Worm (Caenorhabditis elegans) whole organism, L1 larva: ENCODE results near the gene F49H12.2.
A peak's percentile ranks its signal among the peaks of the same experiment; 100 is the strongest.

Experiments
- C04F5.9 ChIP-seq: sonication (generic microtip); optimal IDR thresholded peaks from 2 replicates; lab custom pipeline; 2016; ENCODE audit warnings: missing genetic modification characterization, missing compliant biosample characterization
- C34B4.2 ChIP-seq: sonication (generic microtip); optimal IDR thresholded peaks from 2 replicates; lab custom pipeline; 2017; ENCODE audit warnings: mild to moderate bottlenecking, missing genetic modification characterization, missing compliant biosample characterization
- aha-1 ChIP-seq: fragments of 150-350 bp; optimal IDR thresholded peaks from 2 replicates; lab custom pipeline; 2014; ENCODE audit warnings: missing biosample characterization, missing genetic modification characterization
- alr-1 ChIP-seq: fragments of 200-800 bp; sonication (Bioruptor generic); optimal IDR thresholded peaks from 2 replicates; lab custom pipeline; 2018; ENCODE audit warnings: borderline replicate concordance, mild to moderate bottlenecking, missing genetic modification characterization, missing compliant biosample characterization
- ama-1 ChIP-seq: fragments of 150-350 bp; optimal IDR thresholded peaks from 2 replicates; lab custom pipeline; 2014
- blmp-1 ChIP-seq: fragments of 150-350 bp; optimal IDR thresholded peaks from 2 replicates; lab custom pipeline; 2014; ENCODE audit warnings: missing biosample characterization, missing genetic modification characterization
- ceh-88 ChIP-seq: fragments of 200-800 bp; sonication (Bioruptor generic); IDR thresholded peaks from 2 replicates; pipeline ENCODE4 v1.3.6; 2022; ENCODE audit warnings: missing genetic modification characterization, missing compliant biosample characterization
- ces-1 ChIP-seq: fragments of 150-350 bp; optimal IDR thresholded peaks from 2 replicates; lab custom pipeline; 2014; ENCODE audit warnings: missing biosample characterization, missing genetic modification reagents, missing genetic modification characterization
- egl-13 ChIP-seq: sonication (generic microtip); optimal IDR thresholded peaks from 2 replicates; lab custom pipeline; 2016; ENCODE audit warnings: missing genotype, missing genetic modification reagents, missing genetic modification characterization, missing compliant biosample characterization
- egl-27 ChIP-seq, 2 experiments: fragments of 150-350 bp in 1 of 2; sonication (generic microtip); optimal IDR thresholded peaks; 3 replicates each; lab custom pipeline; 2017 to 2018; ENCODE audit warnings: missing biosample characterization in 2 of 2, missing genetic modification characterization in 2 of 2, missing genetic modification reagents in 2 of 2
- elt-2 ChIP-seq: sonication (generic microtip); optimal IDR thresholded peaks from 2 replicates; lab custom pipeline; 2016; ENCODE audit warnings: missing genetic modification characterization, mild to moderate bottlenecking, inconsistent platforms, missing compliant biosample characterization, missing genetic modification reagents
- elt-3 ChIP-seq, 6 experiments: fragments of 150-350 bp in 1 of 6; sonication (generic microtip); optimal IDR thresholded peaks; 2 replicates each; lab custom pipeline; 2017 to 2018; ENCODE audit warnings: missing biosample characterization in 6 of 6, missing genetic modification characterization in 6 of 6, inconsistent platforms in 1 of 6
- fkh-10 ChIP-seq: sonication (generic microtip); optimal IDR thresholded peaks from 2 replicates; lab custom pipeline; 2017; ENCODE audit warnings: missing biosample characterization, missing genetic modification reagents, missing genetic modification characterization
- fos-1 ChIP-seq: fragments of 150-350 bp; optimal IDR thresholded peaks from 2 replicates; lab custom pipeline; 2014; ENCODE audit warnings: missing biosample characterization, missing genetic modification characterization
- grh-1 ChIP-seq: fragments of 200-800 bp; sonication (Bioruptor generic); IDR thresholded peaks from 2 replicates; pipeline ENCODE4 v1.3.6; 2022; ENCODE audit warnings: missing genetic modification reagents, missing genetic modification characterization, missing compliant biosample characterization
- hlh-17 ChIP-seq: fragments of 200-800 bp; sonication (Bioruptor generic); optimal IDR thresholded peaks from 2 replicates; lab custom pipeline; 2018; ENCODE audit warnings: missing genetic modification characterization, mild to moderate bottlenecking, missing compliant biosample characterization, moderate library complexity, borderline replicate concordance
- hlh-4 ChIP-seq: sonication (generic microtip); optimal IDR thresholded peaks from 2 replicates; lab custom pipeline; 2016; ENCODE audit warnings: mild to moderate bottlenecking, missing genetic modification characterization, missing compliant biosample characterization
- hpl-2 ChIP-seq: fragments of 150-350 bp; optimal IDR thresholded peaks from 2 replicates; lab custom pipeline; 2014; ENCODE audit warnings: missing biosample characterization, missing genetic modification reagents, missing genetic modification characterization
- irx-1 ChIP-seq: sonication (generic microtip); optimal IDR thresholded peaks from 2 replicates; lab custom pipeline; 2016; ENCODE audit warnings: missing genetic modification characterization, missing compliant biosample characterization
- isw-1 ChIP-seq: fragments of 200-800 bp; sonication (Bioruptor generic); IDR thresholded peaks from 2 replicates; pipeline ENCODE4 v1.3.6; 2022; ENCODE audit warnings: missing genetic modification characterization, missing compliant biosample characterization
- jun-1 ChIP-seq: fragments of 150-350 bp; optimal IDR thresholded peaks from 2 replicates; lab custom pipeline; 2014; ENCODE audit warnings: missing biosample characterization, missing genetic modification reagents, missing genetic modification characterization
- lin-14 ChIP-seq: fragments of 200-800 bp; sonication (Bioruptor generic); optimal IDR thresholded peaks from 2 replicates; lab custom pipeline; 2018; ENCODE audit warnings: mild to moderate bottlenecking, missing genetic modification characterization, moderate library complexity, missing compliant biosample characterization
- lin-15B ChIP-seq: fragments of 150-350 bp; sonication (generic microtip); optimal IDR thresholded peaks from 3 replicates; lab custom pipeline; 2014; ENCODE audit warnings: missing biosample characterization, missing genetic modification characterization
- lin-39 ChIP-seq: fragments of 150-350 bp; optimal IDR thresholded peaks from 2 replicates; lab custom pipeline; 2014; ENCODE audit warnings: missing biosample characterization, missing genetic modification reagents, missing genetic modification characterization
- lir-3 ChIP-seq: sonication (generic microtip); optimal IDR thresholded peaks from 2 replicates; lab custom pipeline; 2016; ENCODE audit warnings: mild to moderate bottlenecking, missing genetic modification characterization, moderate library complexity, missing compliant biosample characterization; ENCODE audit not compliant: poor library complexity
- mdl-1 ChIP-seq, 2 experiments: fragments of 150-350 bp; optimal IDR thresholded peaks; 2 replicates each; lab custom pipeline; 2014 to 2017; ENCODE audit warnings: missing biosample characterization in 2 of 2, missing genetic modification characterization in 2 of 2, inconsistent platforms in 1 of 2
- mep-1 ChIP-seq: fragments of 150-350 bp; optimal IDR thresholded peaks from 2 replicates; lab custom pipeline; 2014; ENCODE audit warnings: missing biosample characterization, missing genetic modification characterization
- nhr-12 ChIP-seq: sonication (generic microtip); optimal IDR thresholded peaks from 2 replicates; lab custom pipeline; 2017; ENCODE audit warnings: missing biosample characterization, missing genetic modification characterization
- nhr-19 ChIP-seq: fragments of 200-800 bp; sonication (Bioruptor generic); conservative IDR thresholded peaks from 2 replicates; pipeline ENCODE4 v1.3.6; 2022; ENCODE audit warnings: missing genetic modification characterization, missing compliant biosample characterization
- nhr-20 ChIP-seq: sonication (generic microtip); optimal IDR thresholded peaks from 2 replicates; lab custom pipeline; 2016; ENCODE audit warnings: mild to moderate bottlenecking, missing genetic modification characterization, missing compliant biosample characterization
- nhr-28 ChIP-seq: fragments of 150-350 bp; optimal IDR thresholded peaks from 2 replicates; lab custom pipeline; 2014; ENCODE audit warnings: missing biosample characterization, missing genetic modification characterization
- nhr-47 ChIP-seq: sonication (generic microtip); optimal IDR thresholded peaks from 2 replicates; lab custom pipeline; 2016; ENCODE audit warnings: mild to moderate bottlenecking, missing genetic modification characterization, moderate library complexity, missing compliant biosample characterization
- nhr-71 ChIP-seq: sonication (generic microtip); optimal IDR thresholded peaks from 2 replicates; lab custom pipeline; 2016; ENCODE audit warnings: mild to moderate bottlenecking, missing genetic modification characterization, moderate library complexity, missing compliant biosample characterization
- nhr-77 ChIP-seq: fragments of 150-350 bp; optimal IDR thresholded peaks from 2 replicates; lab custom pipeline; 2014; ENCODE audit warnings: missing biosample characterization, missing genetic modification characterization
- nhr-84 ChIP-seq: sonication (generic microtip); optimal IDR thresholded peaks from 2 replicates; lab custom pipeline; 2017; ENCODE audit warnings: missing biosample characterization, missing genetic modification characterization
- nhr-90 ChIP-seq: sonication (generic microtip); optimal IDR thresholded peaks from 2 replicates; lab custom pipeline; 2016; ENCODE audit warnings: mild to moderate bottlenecking, missing genetic modification characterization, missing compliant biosample characterization; ENCODE audit not compliant: poor library complexity
- pag-3 ChIP-seq: sonication (generic microtip); optimal IDR thresholded peaks from 2 replicates; lab custom pipeline; 2017; ENCODE audit warnings: missing genetic modification characterization, mild to moderate bottlenecking, missing compliant biosample characterization, antibody characterized with exemption, borderline replicate concordance; ENCODE audit not compliant: insufficient read depth
- rnt-1 ChIP-seq: sonication (generic microtip); optimal IDR thresholded peaks from 2 replicates; lab custom pipeline; 2016; ENCODE audit warnings: mild to moderate bottlenecking, missing genetic modification characterization, moderate library complexity, missing compliant biosample characterization
- skn-1 ChIP-seq: fragments of 150-350 bp; optimal IDR thresholded peaks from 2 replicates; lab custom pipeline; 2014; ENCODE audit warnings: missing biosample characterization, missing genetic modification characterization
- snu-23 ChIP-seq: sonication (generic microtip); optimal IDR thresholded peaks from 2 replicates; lab custom pipeline; 2016; ENCODE audit warnings: missing genetic modification characterization, missing compliant biosample characterization
- sox-4 ChIP-seq: sonication (generic microtip); optimal IDR thresholded peaks from 2 replicates; lab custom pipeline; 2016; ENCODE audit warnings: missing genetic modification characterization, missing compliant biosample characterization
- sptf-1 ChIP-seq: fragments of 150-350 bp; optimal IDR thresholded peaks from 2 replicates; lab custom pipeline; 2014; ENCODE audit warnings: missing biosample characterization, missing genetic modification characterization
- swsn-7 ChIP-seq: sonication (generic microtip); optimal IDR thresholded peaks from 2 replicates; lab custom pipeline; 2016; ENCODE audit warnings: missing genetic modification characterization, missing compliant biosample characterization
- tbx-2 ChIP-seq: sonication (generic microtip); optimal IDR thresholded peaks from 2 replicates; lab custom pipeline; 2016; ENCODE audit warnings: missing genetic modification characterization, missing compliant biosample characterization
- tlp-1 ChIP-seq: fragments of 150-350 bp; optimal IDR thresholded peaks from 2 replicates; lab custom pipeline; 2014; ENCODE audit warnings: missing biosample characterization, missing genetic modification characterization
- unc-30 ChIP-seq: sonication (generic microtip); optimal IDR thresholded peaks from 2 replicates; lab custom pipeline; 2017; ENCODE audit warnings: missing biosample characterization, missing genetic modification characterization
- unc-62 ChIP-seq: fragments of 150-350 bp; optimal IDR thresholded peaks from 2 replicates; lab custom pipeline; 2014; ENCODE audit warnings: missing biosample characterization, missing genetic modification reagents, missing genetic modification characterization
- unc-98 ChIP-seq: fragments of 200-800 bp; sonication (Bioruptor generic); IDR thresholded peaks from 2 replicates; pipeline ENCODE4 v1.3.6; 2022; ENCODE audit warnings: missing genetic modification characterization, missing compliant biosample characterization
- vab-15 ChIP-seq: sonication (generic microtip); optimal IDR thresholded peaks from 2 replicates; lab custom pipeline; 2017; ENCODE audit warnings: missing genotype, mild to moderate bottlenecking, missing genetic modification characterization, missing compliant biosample characterization
- xbp-1 ChIP-seq: sonication (generic microtip); optimal IDR thresholded peaks from 2 replicates; lab custom pipeline; 2016; ENCODE audit warnings: missing genetic modification characterization, missing compliant biosample characterization
- zag-1 ChIP-seq: fragments of 150-350 bp; optimal IDR thresholded peaks from 2 replicates; lab custom pipeline; 2014; ENCODE audit warnings: missing biosample characterization, missing genetic modification characterization
- ztf-11 ChIP-seq, 2 experiments: sonication (generic microtip); optimal IDR thresholded peaks; 2 replicates each; lab custom pipeline; 2016 to 2017; ENCODE audit warnings: missing genetic modification characterization in 2 of 2, missing biosample characterization in 1 of 2, missing compliant biosample characterization in 1 of 2

F49H12.2 gene

ce11 chrX:2071392-2072001 is 13.6 kb upstream of the F49H12.2 start (continued):
- peak; percentile 86 for TF ChIP-seq nhr-47 (tag; lab: Kevin White, UChicago)
- TF ChIP-seq vab-15, result peak; percentile 42
- peak; percentile 97 for TF ChIP-seq skn-1 (tag; lab: Kevin White, UChicago)
- no peak for TF ChIP-seq tlp-1 (tag; lab: Kevin White, UChicago)
- TF ChIP-seq fkh-10 (GFP tag; lab: Kevin White, UChicago), result no peak
- TF ChIP-seq lin-15B (tag; lab: Kevin White, UChicago), result peak; percentile 22
- TF ChIP-seq egl-13, result peak; percentile 63
- TF ChIP-seq lin-39 (tag; lab: Kevin White, UChicago), result no peak
- no peak for TF ChIP-seq hlh-17 (GFP tag; lab: Kevin White, UChicago)
- TF ChIP-seq C04F5.9 (tag; lab: Kevin White, UChicago), result peak; percentile 38
- TF ChIP-seq hlh-4, result no peak
- peak; percentile 20 for TF ChIP-seq nhr-77 (tag; lab: Kevin White, UChicago)
- TF ChIP-seq unc-98 (GFP tag; lab: Robert Waterston, UW), result 0 out of 2 replicates have a peak, but pooled peaks have one; percentile 13
- peak; percentile 39; the same call in 1 of the 2 replicates for TF ChIP-seq ceh-88 (GFP tag; lab: Robert Waterston, UW)
- TF ChIP-seq C34B4.2 (tag; lab: Kevin White, UChicago), result no peak
- TF ChIP-seq elt-2 (tag; lab: Kevin White, UChicago), result peak; percentile 44
- TF ChIP-seq hpl-2 (GFP tag; lab: Kevin White, UChicago), result no peak
- no peak for TF ChIP-seq lir-3 (tag; lab: Kevin White, UChicago)
- no peak for TF ChIP-seq ama-1 (lab: Kevin White, UChicago)
- peak; percentile 96 for TF ChIP-seq lin-14 (GFP tag; lab: Kevin White, UChicago)
- TF ChIP-seq nhr-20 (tag; lab: Kevin White, UChicago), result peak; percentile 91
- peak; percentile 77 for TF ChIP-seq grh-1 (GFP tag; lab: Robert Waterston, UW)
- TF ChIP-seq nhr-19 (GFP tag; lab: Robert Waterston, UW), result peak; percentile 87
- no peak for TF ChIP-seq ces-1 (GFP tag; lab: Kevin White, UChicago)
- no peak for TF ChIP-seq sptf-1 (tag; lab: Kevin White, UChicago)
- TF ChIP-seq unc-62 (GFP tag; lab: Kevin White, UChicago), result no peak
- TF ChIP-seq nhr-28 (tag; lab: Kevin White, UChicago), result no peak
- peak; percentile 91 for TF ChIP-seq mep-1 (tag; lab: Kevin White, UChicago)
- peak; percentile 80 for TF ChIP-seq xbp-1 (tag; lab: Kevin White, UChicago)
- peak in 1 of 6 experiments; percentile 50 for TF ChIP-seq elt-3 (tag; optimal IDR thresholded peaks at IDR 0.05; lab: Kevin White, UChicago)
- TF ChIP-seq alr-1, result no peak
- TF ChIP-seq aha-1 (tag; lab: Kevin White, UChicago), result peak; percentile 5
- no peak for TF ChIP-seq egl-27 (tag; optimal IDR thresholded peaks at IDR 0.05; lab: Kevin White, UChicago)
- TF ChIP-seq irx-1 (tag; lab: Kevin White, UChicago), result peak; percentile 70
- TF ChIP-seq tbx-2 (tag; lab: Kevin White, UChicago), result peak; percentile 81
- TF ChIP-seq unc-30 (tag; lab: Kevin White, UChicago), result no peak
- TF ChIP-seq isw-1, result peak; percentile 67
- TF ChIP-seq nhr-71, result peak; percentile 94
- TF ChIP-seq jun-1 (tag; lab: Kevin White, UChicago), result peak; percentile 14
- TF ChIP-seq nhr-12 (tag; lab: Kevin White, UChicago), result no peak
- no peak for TF ChIP-seq zag-1 (tag; lab: Kevin White, UChicago)
- TF ChIP-seq swsn-7 (tag; lab: Kevin White, UChicago), result peak; percentile 83
- TF ChIP-seq fos-1, result peak; percentile 33
- TF ChIP-seq pag-3, result no peak
- peak in 1 of 2 experiments; percentile 49 for TF ChIP-seq ztf-11 (tag; optimal IDR thresholded peaks at IDR 0.05; lab: Kevin White, UChicago)
- TF ChIP-seq sox-4 (tag; lab: Kevin White, UChicago), result peak; percentile 2
- TF ChIP-seq snu-23 (GFP tag; lab: Kevin White, UChicago), result peak; percentile 89
- peak; percentile 67 for TF ChIP-seq blmp-1 (tag; lab: Kevin White, UChicago)
- TF ChIP-seq mdl-1 (tag; optimal IDR thresholded peaks at IDR 0.05; lab: Kevin White, UChicago), result peak; percentile 7 to 94
- no peak for TF ChIP-seq nhr-84
- TF ChIP-seq rnt-1 (tag; lab: Kevin White, UChicago), result peak; percentile 93
- peak; percentile 83 for TF ChIP-seq nhr-90 (tag; lab: Kevin White, UChicago)
